Fruit fly (Drosophila melanogaster): ENCODE data around the gene Sec61alpha.

DNA sequence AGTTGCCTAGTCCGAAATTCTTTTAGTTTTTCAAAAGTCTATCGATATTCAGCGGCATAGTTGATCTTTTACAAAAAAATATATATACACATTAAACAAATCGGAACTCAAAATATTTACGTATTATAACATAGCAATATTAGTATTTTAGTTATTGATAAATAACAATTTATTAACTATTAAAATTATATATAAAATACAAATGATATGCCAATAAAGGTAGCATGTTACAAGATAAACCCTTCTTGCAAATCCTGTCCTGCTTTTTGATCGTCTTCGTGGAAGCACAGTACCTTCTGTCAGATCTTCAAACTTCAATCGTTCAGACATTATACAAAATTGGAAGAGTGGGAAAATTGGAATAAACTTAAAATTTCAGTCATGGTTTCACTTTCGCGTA, 16.4 kb upstream of the Sec61alpha start, which contains the start of gene CG9550:
- TF ChIP-seq ovo (GFP tag; optimal IDR thresholded peaks at IDR 0.05) (no peak), CG11617 (GFP tag; optimal IDR thresholded peaks at IDR 0.05) (no peak), Hr96 (GFP tag; optimal IDR thresholded peaks at IDR 0.05) (no peak), tj (GFP tag; optimal IDR thresholded peaks at IDR 0.05) (no peak), kay (GFP tag; ENCODE audit: borderline replicate concordance) (no peak)
